Fruit fly (Drosophila melanogaster) Kc167 (cell line): Measurements from ENCODE around the gene Vha100-1.

Experiments
- Myc ChIP-seq: fragments of >200 bp; optimal IDR thresholded peaks from 2 replicates; lab custom pipeline; 2017; ENCODE audit warnings: missing external identifiers
- Sin3A ChIP-seq: fragments of >200 bp; optimal IDR thresholded peaks from 2 replicates; lab custom pipeline; 2018; ENCODE audit warnings: missing external identifiers
- h ChIP-seq: fragments of >200 bp; optimal IDR thresholded peaks from 3 replicates; lab custom pipeline; 2018; ENCODE audit warnings: missing external identifiers
- insv ChIP-seq: fragments of >200 bp; optimal IDR thresholded peaks from 3 replicates; lab custom pipeline; 2018; ENCODE audit warnings: missing external identifiers
- psq ChIP-seq: fragments of >200 bp; optimal IDR thresholded peaks from 2 replicates; lab custom pipeline; 2017; ENCODE audit warnings: missing external identifiers
- ttk ChIP-seq: sonication (Bioruptor generic); optimal IDR thresholded peaks from 2 replicates; lab custom pipeline; 2017; ENCODE audit warnings: missing external identifiers

The Vha100-1 gene

DNA sequence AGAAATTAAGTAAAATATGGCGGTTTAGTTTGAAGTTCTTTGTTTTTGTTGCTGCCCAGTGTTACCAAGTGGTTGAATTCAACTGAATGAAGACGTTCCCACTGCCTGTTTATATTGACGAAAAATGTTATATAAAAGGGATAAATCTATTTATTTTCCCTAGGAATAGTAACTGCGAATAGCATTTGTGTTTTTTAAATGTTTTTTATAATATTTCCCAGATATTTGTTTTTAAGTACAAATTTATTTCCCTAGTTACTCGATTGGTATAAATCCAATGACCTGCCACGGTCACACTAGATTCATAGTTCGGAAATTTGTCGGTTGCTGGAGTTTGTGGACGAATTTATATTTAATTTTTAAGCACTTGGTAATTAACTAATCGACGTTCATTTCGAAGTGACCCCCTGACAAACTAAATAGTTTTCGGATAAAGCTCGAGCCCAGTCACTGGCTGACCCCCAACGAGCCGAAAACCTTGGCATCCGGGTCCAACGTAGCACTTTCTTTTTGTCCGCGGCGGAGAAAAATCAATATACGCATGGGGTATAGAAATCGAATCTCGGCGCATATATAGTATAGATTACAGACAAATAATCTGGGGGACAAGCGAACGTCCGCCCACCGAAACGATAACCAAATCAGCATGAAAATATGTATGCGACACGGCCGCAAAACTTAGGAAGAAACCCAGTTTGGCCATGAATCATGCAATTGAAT is at the start of gene Vha100-1, which contains the start of gene dgt6:
TSS of gene Vha100-1 (plus strand) at position 292 of the 720 bp plus-strand sequence.
TSS of gene dgt6 (minus strand) at position 71 of the 720 bp plus-strand sequence.
- TF ChIP-seq Sin3A (lab: Kevin White, UChicago) (no peak), h (lab: Kevin White, UChicago) (no peak), psq (lab: Kevin White, UChicago) (no peak), Myc (lab: Kevin White, UChicago) (no peak), insv (no peak), ttk (lab: Kevin White, UChicago) (no peak)

DNA sequence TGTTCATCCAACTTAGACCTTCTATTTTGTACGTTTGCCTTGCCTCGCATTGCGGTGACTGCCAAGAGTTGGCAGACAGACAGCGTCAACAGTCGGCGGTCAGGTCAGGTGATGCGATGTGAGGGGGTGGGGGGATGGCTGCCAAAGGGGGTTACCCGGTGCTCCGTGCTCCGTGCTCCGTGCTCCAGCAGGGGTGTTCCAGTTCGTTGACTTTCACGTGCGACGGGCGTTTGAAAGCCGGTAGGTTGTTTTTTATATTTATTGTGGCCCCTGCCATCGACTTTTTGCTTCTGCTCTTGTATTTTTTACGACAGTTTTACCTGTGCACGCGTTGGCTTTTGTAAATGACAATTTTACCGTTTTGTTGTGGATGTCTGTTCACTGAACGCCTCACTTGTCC is 49.0 kb upstream of the Vha100-1 start:
- no peak for TF ChIP-seq Myc (lab: Kevin White, UChicago)
- TF ChIP-seq psq (lab: Kevin White, UChicago): no peak
- no peak for TF ChIP-seq Sin3A (lab: Kevin White, UChicago)
- TF ChIP-seq insv: no peak
- no peak for TF ChIP-seq h (lab: Kevin White, UChicago)
- no peak for TF ChIP-seq ttk (lab: Kevin White, UChicago)

- TF ChIP-seq Myc (lab: Kevin White, UChicago) (no peak), h (lab: Kevin White, UChicago) (no peak), ttk (lab: Kevin White, UChicago) (no peak), insv (no peak), Sin3A (lab: Kevin White, UChicago) (no peak), psq (lab: Kevin White, UChicago) (no peak)
Observed at dm6 chr3R:29082511-29083296, 48.3 kb upstream of the Vha100-1 start.

DNA sequence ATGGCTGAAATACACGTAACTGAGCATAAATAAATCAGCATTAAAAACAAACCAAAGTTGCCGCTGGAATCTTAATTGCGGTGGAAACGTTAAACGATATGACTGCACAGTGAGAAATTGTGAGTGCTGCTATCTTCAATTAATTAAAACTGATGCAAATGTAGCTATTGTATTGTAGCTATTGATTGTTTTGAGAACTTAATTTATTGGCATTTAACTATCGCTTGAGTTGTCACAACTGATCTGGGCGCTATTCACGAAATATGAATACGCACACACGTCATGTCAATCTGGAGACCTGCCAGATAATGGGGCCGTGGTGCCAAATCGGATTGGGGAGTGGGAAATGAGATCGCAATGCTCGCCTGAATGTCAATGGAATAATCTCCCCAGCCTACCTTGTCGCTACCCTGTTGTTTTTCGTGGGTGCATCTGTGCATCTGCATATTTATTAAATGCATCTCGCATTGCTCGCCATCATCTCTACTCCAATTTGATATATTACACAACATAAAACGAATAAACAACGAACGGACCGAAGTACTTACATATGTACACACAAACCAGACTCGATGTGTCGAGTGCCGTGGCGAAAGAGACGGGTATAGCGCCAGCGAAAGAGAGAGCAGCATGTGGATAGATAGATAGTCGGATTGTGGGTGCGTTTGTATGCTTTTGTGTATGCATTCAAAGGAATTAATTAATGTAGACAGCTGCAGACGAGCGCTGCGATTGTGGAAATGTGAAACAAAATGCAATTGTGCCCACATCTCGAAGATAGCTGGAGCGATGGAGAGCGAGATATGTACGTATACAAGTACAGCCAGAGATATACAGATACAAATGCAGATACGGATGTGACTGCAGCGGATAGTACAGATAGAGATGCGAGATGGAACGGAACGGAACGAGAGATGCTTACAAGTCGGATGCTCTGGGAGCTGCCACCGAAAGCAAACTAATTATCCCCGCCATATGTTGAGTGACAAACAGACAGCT is 47.2 kb upstream of the Vha100-1 start:
- no peak for TF ChIP-seq insv
- TF ChIP-seq ttk (lab: Kevin White, UChicago): no peak
- TF ChIP-seq Sin3A (lab: Kevin White, UChicago): no peak
- no peak for TF ChIP-seq Myc (lab: Kevin White, UChicago)
- TF ChIP-seq psq (lab: Kevin White, UChicago): no peak
- no peak for TF ChIP-seq h (lab: Kevin White, UChicago)

dm6 chr3R:29086896-29087295 is 44.1 kb upstream of the Vha100-1 start:
- TF ChIP-seq Sin3A (lab: Kevin White, UChicago) (no peak), h (lab: Kevin White, UChicago) (no peak), Myc (lab: Kevin White, UChicago) (no peak), ttk (lab: Kevin White, UChicago) (no peak), insv (no peak), psq (lab: Kevin White, UChicago) (no peak)

DNA sequence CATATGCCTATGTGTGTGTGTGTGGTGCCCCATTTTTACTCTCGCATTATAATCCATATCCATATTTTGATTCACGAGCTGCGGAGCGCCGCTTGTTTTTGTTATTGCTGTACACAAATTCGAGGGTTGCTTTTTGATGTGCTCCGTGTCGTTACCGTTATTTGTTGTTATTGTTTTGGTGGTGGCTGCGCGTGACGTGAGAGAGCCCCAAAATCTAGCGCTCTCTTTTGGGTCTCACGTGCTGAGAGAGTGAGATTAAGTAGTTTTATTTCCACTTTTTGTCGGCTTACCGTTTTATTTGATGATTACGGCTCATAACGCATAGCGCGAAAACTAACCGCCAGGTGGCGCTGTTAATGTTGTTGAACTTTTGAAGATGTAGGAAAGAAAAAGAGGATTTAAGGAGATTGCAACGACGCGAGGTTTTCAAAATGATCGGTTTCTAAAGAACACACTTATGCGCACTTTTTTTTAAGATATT is 43.7 kb upstream of the Vha100-1 start:
- no peak for TF ChIP-seq h (lab: Kevin White, UChicago)

DNA sequence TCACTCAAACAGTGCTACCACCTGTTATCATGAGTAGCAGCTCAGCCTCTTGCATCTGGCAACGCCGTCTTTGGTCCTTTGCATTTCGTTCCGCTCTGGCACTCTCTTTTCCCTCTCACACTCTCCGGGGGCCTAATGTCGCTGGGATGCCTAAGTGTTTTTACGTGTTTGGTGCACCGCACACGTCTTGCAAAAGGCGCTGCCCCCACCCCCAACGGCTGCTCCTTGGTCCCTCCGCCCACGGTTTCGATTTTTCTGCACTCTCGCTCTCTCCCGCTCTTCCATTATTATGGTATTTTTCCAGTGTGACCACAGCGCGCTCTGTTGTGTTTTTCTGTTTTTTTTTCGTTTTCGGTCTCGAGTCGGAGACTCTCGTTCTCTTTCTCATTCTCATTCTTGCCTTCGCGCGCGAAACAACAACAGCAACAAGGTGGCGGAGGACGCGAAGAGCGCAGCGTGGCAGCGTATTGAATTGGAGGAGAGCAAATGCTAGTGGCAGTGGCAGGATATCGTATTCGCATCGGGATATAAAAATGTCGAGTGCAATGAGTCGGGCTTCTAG is 43.0 kb upstream of the Vha100-1 start:
- TF ChIP-seq Myc (lab: Kevin White, UChicago) (no peak), h (lab: Kevin White, UChicago) (no peak)

- no peak for TF ChIP-seq Myc (lab: Kevin White, UChicago)
- no peak for TF ChIP-seq insv
- no peak for TF ChIP-seq psq (lab: Kevin White, UChicago)
- TF ChIP-seq Sin3A (lab: Kevin White, UChicago): no peak
- TF ChIP-seq h (lab: Kevin White, UChicago): no peak
- TF ChIP-seq ttk (lab: Kevin White, UChicago): no peak
Observed at dm6 chr3R:29088938-29089661, 41.9 kb upstream of the Vha100-1 start.

DNA sequence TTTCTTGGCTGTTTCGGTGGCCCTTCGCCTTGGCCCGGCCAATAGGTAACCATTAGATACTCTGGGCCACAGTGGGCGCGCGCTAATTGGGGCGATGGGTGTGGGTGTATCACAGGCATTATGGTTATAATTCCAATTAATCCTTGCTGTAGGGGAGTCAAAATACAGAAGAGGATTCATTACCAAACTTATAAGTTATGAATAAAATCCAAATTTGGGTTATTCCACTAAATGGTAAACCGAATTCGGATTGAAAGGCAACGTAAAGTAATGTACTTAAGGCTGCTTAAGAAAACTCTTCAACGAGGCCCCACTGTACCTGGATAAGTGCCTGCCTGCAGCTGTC is 41.4 kb upstream of the Vha100-1 start:
- no peak for TF ChIP-seq insv
- TF ChIP-seq Sin3A (lab: Kevin White, UChicago): no peak
- no peak for TF ChIP-seq h (lab: Kevin White, UChicago)
- TF ChIP-seq ttk (lab: Kevin White, UChicago): no peak
- no peak for TF ChIP-seq psq (lab: Kevin White, UChicago)
- TF ChIP-seq Myc (lab: Kevin White, UChicago): no peak

DNA sequence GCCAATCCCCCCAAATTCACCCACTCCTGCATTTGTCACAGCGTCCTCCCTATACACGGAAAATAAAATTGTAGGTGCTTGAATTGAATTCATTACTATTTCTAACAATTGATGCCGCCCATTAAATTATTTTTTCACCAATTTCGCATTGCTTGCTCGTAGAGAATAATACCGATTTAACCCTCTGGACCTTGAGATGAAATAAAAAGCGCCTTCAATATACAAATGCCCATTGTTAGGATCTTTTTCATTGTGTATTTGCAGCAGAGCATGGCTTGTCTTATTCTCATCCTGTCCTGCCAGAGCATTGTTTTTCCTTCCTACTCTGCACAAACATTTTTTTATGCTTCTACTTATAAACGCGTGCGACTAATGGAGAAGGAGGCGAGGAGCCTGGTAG is 39.4 kb upstream of the Vha100-1 start:
- no peak for TF ChIP-seq psq (lab: Kevin White, UChicago)
- no peak for TF ChIP-seq h (lab: Kevin White, UChicago)
- no peak for TF ChIP-seq insv
- no peak for TF ChIP-seq ttk (lab: Kevin White, UChicago)
- no peak for TF ChIP-seq Myc (lab: Kevin White, UChicago)
- no peak for TF ChIP-seq Sin3A (lab: Kevin White, UChicago)
